Worm (Caenorhabditis elegans) whole organism, late embryonic: ENCODE results near the gene T24C4.10.

Experiments used
- C08G9.2 ChIP-seq: sonication (generic microtip); optimal IDR thresholded peaks from 2 replicates; lab custom pipeline; 2016; ENCODE audit warnings: mild to moderate bottlenecking, missing genetic modification characterization, moderate library complexity, missing compliant biosample characterization
- C38D4.7 ChIP-seq: fragments of 200-800 bp; sonication (Bioruptor generic); optimal IDR thresholded peaks from 2 replicates; lab custom pipeline; 2018; ENCODE audit warnings: mild to moderate bottlenecking, missing genetic modification characterization, moderate library complexity, missing compliant biosample characterization
- K02D7.2 ChIP-seq: sonication (generic microtip); optimal IDR thresholded peaks from 2 replicates; lab custom pipeline; 2017; ENCODE audit warnings: mild to moderate bottlenecking, missing genetic modification characterization, missing compliant biosample characterization
- Y22D7AL.16 ChIP-seq: sonication (generic microtip); optimal IDR thresholded peaks from 2 replicates; lab custom pipeline; 2016; ENCODE audit warnings: missing genetic modification characterization, missing compliant biosample characterization
- ceh-19 ChIP-seq: fragments of 200-800 bp; sonication (Bioruptor generic); optimal IDR thresholded peaks from 2 replicates; lab custom pipeline; 2018; ENCODE audit warnings: mild to moderate bottlenecking, missing genetic modification characterization, missing compliant biosample characterization
- ceh-2 ChIP-seq: sonication (generic microtip); optimal IDR thresholded peaks from 2 replicates; lab custom pipeline; 2016; ENCODE audit warnings: missing genotype, missing genetic modification characterization, missing compliant biosample characterization
- ceh-24 ChIP-seq: sonication (generic microtip); optimal IDR thresholded peaks from 2 replicates; lab custom pipeline; 2016; ENCODE audit warnings: mild to moderate bottlenecking, missing genetic modification characterization, missing compliant biosample characterization
- ceh-31 ChIP-seq: sonication (generic microtip); optimal IDR thresholded peaks from 2 replicates; lab custom pipeline; 2016; ENCODE audit warnings: missing genetic modification characterization, missing compliant biosample characterization
- ceh-34 ChIP-seq: sonication (generic microtip); optimal IDR thresholded peaks from 2 replicates; lab custom pipeline; 2016; ENCODE audit warnings: mild to moderate bottlenecking, missing genetic modification characterization, missing compliant biosample characterization
- ceh-45 ChIP-seq: fragments of 200-800 bp; sonication (Bioruptor generic); IDR thresholded peaks from 2 replicates; pipeline ENCODE4 v1.3.6; 2022; ENCODE audit warnings: missing genetic modification reagents, missing genetic modification characterization, missing compliant biosample characterization
- ceh-48 ChIP-seq: sonication (generic microtip); optimal IDR thresholded peaks from 2 replicates; lab custom pipeline; 2016; ENCODE audit warnings: missing genetic modification characterization, inconsistent platforms, missing compliant biosample characterization
- ceh-6 ChIP-seq: fragments of 200-800 bp; sonication (Bioruptor generic); optimal IDR thresholded peaks from 2 replicates; lab custom pipeline; 2018; ENCODE audit warnings: mild to moderate bottlenecking, missing genetic modification characterization, missing compliant biosample characterization
- che-1 ChIP-seq: sonication (generic microtip); optimal IDR thresholded peaks from 2 replicates; lab custom pipeline; 2016; ENCODE audit warnings: mild to moderate bottlenecking, missing genetic modification characterization, missing compliant biosample characterization
- dmd-4 ChIP-seq: sonication (generic microtip); optimal IDR thresholded peaks from 2 replicates; lab custom pipeline; 2016; ENCODE audit warnings: borderline replicate concordance, missing genetic modification characterization, missing compliant biosample characterization
- elt-2 ChIP-seq: sonication (generic microtip); optimal IDR thresholded peaks from 2 replicates; lab custom pipeline; 2016; ENCODE audit warnings: missing genetic modification reagents, missing genetic modification characterization, missing compliant biosample characterization
- elt-4 ChIP-seq: sonication (generic microtip); optimal IDR thresholded peaks from 2 replicates; lab custom pipeline; 2016; ENCODE audit warnings: missing genetic modification characterization, missing compliant biosample characterization
- ets-4 ChIP-seq: sonication (generic microtip); optimal IDR thresholded peaks from 2 replicates; lab custom pipeline; 2016; ENCODE audit warnings: missing genetic modification characterization, missing compliant biosample characterization
- eyg-1 ChIP-seq: sonication (generic microtip); optimal IDR thresholded peaks from 2 replicates; lab custom pipeline; 2016; ENCODE audit warnings: missing genotype, missing genetic modification characterization, missing compliant biosample characterization
- fax-1 ChIP-seq: sonication (generic microtip); optimal IDR thresholded peaks from 2 replicates; lab custom pipeline; 2016; ENCODE audit warnings: missing genotype, missing genetic modification characterization, missing compliant biosample characterization
- gmeb-2 ChIP-seq: sonication (generic microtip); optimal IDR thresholded peaks from 2 replicates; lab custom pipeline; 2016; ENCODE audit warnings: missing genetic modification characterization, inconsistent platforms, missing compliant biosample characterization
- hlh-13 ChIP-seq: fragments of 200-800 bp; sonication (Bioruptor generic); optimal IDR thresholded peaks from 2 replicates; lab custom pipeline; 2018; ENCODE audit warnings: mild to moderate bottlenecking, missing genetic modification characterization, missing compliant biosample characterization
- hlh-6 ChIP-seq: sonication (generic microtip); optimal IDR thresholded peaks from 2 replicates; lab custom pipeline; 2016; ENCODE audit warnings: missing genotype, missing genetic modification characterization, missing compliant biosample characterization
- hlh-8 ChIP-seq: sonication (generic microtip); optimal IDR thresholded peaks from 2 replicates; lab custom pipeline; 2016; ENCODE audit warnings: missing genotype, missing genetic modification characterization, missing compliant biosample characterization
- lim-6 ChIP-seq: sonication (generic microtip); optimal IDR thresholded peaks from 2 replicates; lab custom pipeline; 2016; ENCODE audit warnings: missing genetic modification characterization, missing compliant biosample characterization
- madf-2 ChIP-seq: sonication (generic microtip); optimal IDR thresholded peaks from 2 replicates; lab custom pipeline; 2017; ENCODE audit warnings: missing genetic modification characterization, missing compliant biosample characterization
- mec-3 ChIP-seq: sonication (generic microtip); optimal IDR thresholded peaks from 2 replicates; lab custom pipeline; 2016; ENCODE audit warnings: borderline replicate concordance, missing genetic modification characterization, missing compliant biosample characterization
- pag-3 ChIP-seq: sonication (generic microtip); optimal IDR thresholded peaks from 2 replicates; lab custom pipeline; 2016; ENCODE audit warnings: missing compliant biosample characterization, missing genetic modification characterization, borderline replicate concordance
- pat-9 ChIP-seq: fragments of 200-800 bp; sonication (Bioruptor generic); optimal IDR thresholded peaks from 2 replicates; lab custom pipeline; 2018; ENCODE audit warnings: mild to moderate bottlenecking, missing genetic modification characterization, moderate library complexity, missing compliant biosample characterization
- pha-4 ChIP-seq: fragments of 150-350 bp; optimal IDR thresholded peaks from 2 replicates; lab custom pipeline; 2018; ENCODE audit warnings: missing biosample characterization, missing genetic modification reagents, missing genetic modification characterization
- pros-1 ChIP-seq: fragments of 150-350 bp; optimal IDR thresholded peaks from 2 replicates; lab custom pipeline; 2014; ENCODE audit warnings: missing biosample characterization, missing genetic modification reagents, missing genetic modification characterization
- ref-2 ChIP-seq: sonication (generic microtip); optimal IDR thresholded peaks from 2 replicates; lab custom pipeline; 2016; ENCODE audit warnings: missing genetic modification characterization, missing compliant biosample characterization
- rnt-1 ChIP-seq: sonication (generic microtip); optimal IDR thresholded peaks from 2 replicates; lab custom pipeline; 2016; ENCODE audit warnings: missing genetic modification characterization, missing compliant biosample characterization
- sox-2 ChIP-seq: fragments of 200-800 bp; sonication (Bioruptor generic); IDR thresholded peaks from 2 replicates; pipeline ENCODE4 v1.3.6; 2022; ENCODE audit warnings: missing genetic modification reagents, missing genetic modification characterization, missing compliant biosample characterization
- sox-4 ChIP-seq: sonication (generic microtip); optimal IDR thresholded peaks from 2 replicates; lab custom pipeline; 2017; ENCODE audit warnings: mild to moderate bottlenecking, missing genetic modification characterization, inconsistent platforms, missing compliant biosample characterization
- syd-9 ChIP-seq: sonication (generic microtip); optimal IDR thresholded peaks from 2 replicates; lab custom pipeline; 2016; ENCODE audit warnings: mild to moderate bottlenecking, missing genetic modification characterization, moderate library complexity, missing compliant biosample characterization
- tbx-2 ChIP-seq: sonication (generic microtip); optimal IDR thresholded peaks from 2 replicates; lab custom pipeline; 2016; ENCODE audit warnings: missing genetic modification characterization, missing compliant biosample characterization
- tbx-7 ChIP-seq: sonication (generic microtip); optimal IDR thresholded peaks from 2 replicates; lab custom pipeline; 2016; ENCODE audit warnings: missing genotype, missing genetic modification characterization, missing compliant biosample characterization
- ttx-3 ChIP-seq: sonication (generic microtip); optimal IDR thresholded peaks from 2 replicates; lab custom pipeline; 2016; ENCODE audit warnings: missing genetic modification reagents, missing genetic modification characterization, missing compliant biosample characterization
- unc-3 ChIP-seq, 2 experiments: fragments of 200-800 bp in 1 of 2; sonication (Bioruptor generic) in 1 of 2; sonication (generic microtip) in 1 of 2; conservative IDR thresholded peaks in 1 of 2; optimal IDR thresholded peaks in 1 of 2; 2 replicates each; pipeline versions ENCODE4 v1.3.6 to Lab custom; 2016 to 2022; ENCODE audit warnings: missing compliant biosample characterization in 2 of 2, missing genetic modification characterization in 2 of 2, missing genetic modification reagents in 1 of 2
- unc-42 ChIP-seq: sonication (generic microtip); optimal IDR thresholded peaks from 2 replicates; lab custom pipeline; 2016; ENCODE audit warnings: missing genotype, missing genetic modification characterization, missing compliant biosample characterization
- zip-5 ChIP-seq: sonication (generic microtip); optimal IDR thresholded peaks from 2 replicates; lab custom pipeline; 2016; ENCODE audit warnings: missing genetic modification characterization, missing compliant biosample characterization

Gene T24C4.10

ce11 chrIII:891014-891413 lies at the start of gene T24C4.10:
Gene T24C4.10 (minus strand): TSS chrIII:891243.
- TF ChIP-seq sox-4 (no peak), mec-3 (tag; lab: Kevin White, UChicago) (no peak), ceh-45 (GFP tag; lab: Robert Waterston, UW) (no peak), dmd-4 (tag; lab: Kevin White, UChicago) (no peak), rnt-1 (tag; lab: Kevin White, UChicago) (no peak), ceh-48 (tag; lab: Kevin White, UChicago) (no peak), tbx-7 (tag; lab: Kevin White, UChicago) (no peak), ceh-19 (GFP tag; lab: Kevin White, UChicago) (no peak), gmeb-2 (tag; lab: Kevin White, UChicago) (no peak), zip-5 (no peak), hlh-6 (tag; lab: Kevin White, UChicago) (no peak)
- TF ChIP-seq, all 69 proteins: peak for 0

- TF ChIP-seq ceh-6 (GFP tag; lab: Kevin White, UChicago) (no peak), C38D4.7 (GFP tag; lab: Kevin White, UChicago) (no peak), ceh-2 (tag; lab: Kevin White, UChicago) (no peak), gmeb-2 (tag; lab: Kevin White, UChicago) (no peak), ref-2 (tag; lab: Kevin White, UChicago) (no peak), dmd-4 (tag; lab: Kevin White, UChicago) (no peak)
Measured at ce11 chrIII:938569-938968, 47.5 kb upstream of the T24C4.10 start, which contains the start of gene fbxa-22. Gene fbxa-22 (plus strand): TSS chrIII:938869.

ce11 chrIII:937961-938360 lies 46.9 kb upstream of the T24C4.10 start, which contains the start of gene fbxa-56:
Gene fbxa-56 (minus strand): TSS chrIII:938061.
- TF ChIP-seq pha-4 (tag; lab: Kevin White, UChicago): no peak
- no peak for TF ChIP-seq ceh-6 (GFP tag; lab: Kevin White, UChicago)
- no peak for TF ChIP-seq ceh-34
- TF ChIP-seq fax-1 (tag; lab: Kevin White, UChicago): no peak
- no peak for TF ChIP-seq sox-2 (GFP tag; lab: Robert Waterston, UW)
- TF ChIP-seq lim-6 (tag; lab: Kevin White, UChicago): no peak

ce11 chrIII:936037-936507 lies 45.0 kb upstream of the T24C4.10 start, which contains the start of gene fbxa-55:
Gene fbxa-55 (minus strand): TSS chrIII:936087.
- no peak for TF ChIP-seq ets-4
- TF ChIP-seq hlh-8 (tag; lab: Kevin White, UChicago): no peak
- TF ChIP-seq ceh-45 (GFP tag; lab: Robert Waterston, UW): no peak
- no peak for TF ChIP-seq unc-3 (GFP tag; conservative IDR thresholded peaks at IDR 0.05; lab: Robert Waterston, UW)
- no peak for TF ChIP-seq unc-3 (tag; optimal IDR thresholded peaks at IDR 0.05; lab: Kevin White, UChicago)
- no peak for TF ChIP-seq mec-3 (tag; lab: Kevin White, UChicago)
- no peak for TF ChIP-seq Y22D7AL.16
- no peak for TF ChIP-seq pha-4 (tag; lab: Kevin White, UChicago)
- TF ChIP-seq ceh-31: no peak
- TF ChIP-seq elt-4: no peak
- TF ChIP-seq C08G9.2 (tag; lab: Kevin White, UChicago): no peak
- TF ChIP-seq pros-1 (tag; lab: Kevin White, UChicago): no peak
- no peak for TF ChIP-seq ttx-3 (tag; lab: Kevin White, UChicago)
- TF ChIP-seq C38D4.7 (GFP tag; lab: Kevin White, UChicago): no peak

ce11 chrIII:931405-931804 lies 40.4 kb upstream of the T24C4.10 start:
- TF ChIP-seq ceh-24 (peak; percentile 12), lim-6 (tag; lab: Kevin White, UChicago) (peak; percentile 91), unc-42 (tag; lab: Kevin White, UChicago) (peak; percentile 67), tbx-2 (tag; lab: Kevin White, UChicago) (peak; percentile 97), che-1 (tag; lab: Kevin White, UChicago) (peak; percentile 84), tbx-7 (tag; lab: Kevin White, UChicago) (peak; percentile 62), ceh-2 (tag; lab: Kevin White, UChicago) (peak; percentile 45), hlh-13 (GFP tag; lab: Kevin White, UChicago) (peak; percentile 95), mec-3 (tag; lab: Kevin White, UChicago) (peak; percentile 76), pat-9 (tag; lab: Kevin White, UChicago) (peak; percentile 89), K02D7.2 (peak; percentile 84), sox-4 (peak; percentile 94), pag-3 (peak; percentile 97), elt-2 (tag; lab: Kevin White, UChicago) (peak; percentile 19), madf-2 (tag; lab: Kevin White, UChicago) (peak; percentile 97), eyg-1 (tag; lab: Kevin White, UChicago) (peak; percentile 57), rnt-1 (tag; lab: Kevin White, UChicago) (peak; percentile 65), ceh-34 (peak; percentile 84), hlh-6 (tag; lab: Kevin White, UChicago) (peak; percentile 88), syd-9 (tag; lab: Kevin White, UChicago) (peak; percentile 63), ttx-3 (tag; lab: Kevin White, UChicago) (peak; percentile 41)
